Worm (Caenorhabditis elegans): ENCODE results near the gene kdin-1.

DNA sequence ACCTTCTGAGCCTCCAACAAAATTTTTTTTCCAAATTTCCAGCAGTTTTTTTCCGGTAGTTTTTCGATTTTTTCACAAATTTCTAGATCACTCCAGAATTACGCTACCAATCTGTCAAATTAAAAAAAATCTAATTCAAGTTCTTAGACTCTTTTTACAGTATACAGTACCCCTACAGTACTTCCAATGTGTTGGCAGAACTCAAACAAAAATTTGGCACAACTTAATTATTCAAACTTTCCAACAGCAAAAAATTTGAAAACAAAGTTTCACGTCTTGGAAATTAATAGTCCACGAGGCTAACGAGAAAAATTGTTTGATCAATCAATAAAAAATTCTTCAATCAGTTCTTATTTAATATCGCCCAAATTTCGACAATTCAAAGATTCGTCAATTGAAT is 11.4 kb downstream of the kdin-1 start, which contains the start of gene F36H1.3:
- no peak for TF ChIP-seq lir-3 (tag; optimal IDR thresholded peaks at IDR 0.05)
- no peak for TF ChIP-seq tag-97 (GFP tag; IDR thresholded peaks at IDR 0.05)
- TF ChIP-seq hlh-30 (tag; optimal IDR thresholded peaks at IDR 0.05; ENCODE audit: insufficient read depth): no peak
- TF ChIP-seq nhr-77 (tag; optimal IDR thresholded peaks at IDR 0.05): no peak
- no peak for TF ChIP-seq dmd-9 (GFP tag; IDR thresholded peaks at IDR 0.05)
- TF ChIP-seq D1046.2 (GFP tag; IDR thresholded peaks at IDR 0.05): no peak
- no peak for TF ChIP-seq Y75B8A.6 (GFP tag; IDR thresholded peaks at IDR 0.05)
- peak in 1 of 2 experiments; percentile 92 for TF ChIP-seq unc-62 (GFP tag; optimal IDR thresholded peaks at IDR 0.05 in 1 of 2)
- no peak for TF ChIP-seq unc-62 (tag; optimal IDR thresholded peaks at IDR 0.05)
- no peak for TF ChIP-seq nhr-42 (GFP tag; IDR thresholded peaks at IDR 0.05)
- no peak for TF ChIP-seq snpc-1.2 (GFP tag; IDR thresholded peaks at IDR 0.05)
